Worm (Caenorhabditis elegans) whole organism, L1 larva: ENCODE measurements around the gene F56D6.11.

Experiments
- ama-1 ChIP-seq: fragments of 150-350 bp; optimal IDR thresholded peaks from 2 replicates; lab custom pipeline; 2014
- ceh-8 ChIP-seq: fragments of 200-800 bp; sonication (Bioruptor generic); optimal IDR thresholded peaks from 2 replicates; lab custom pipeline; 2018; ENCODE audit warnings: mild to moderate bottlenecking, missing genetic modification characterization, moderate library complexity, missing compliant biosample characterization
- fkh-10 ChIP-seq: sonication (generic microtip); optimal IDR thresholded peaks from 2 replicates; lab custom pipeline; 2017; ENCODE audit warnings: missing biosample characterization, missing genetic modification reagents, missing genetic modification characterization
- lir-3 ChIP-seq: sonication (generic microtip); optimal IDR thresholded peaks from 2 replicates; lab custom pipeline; 2016; ENCODE audit warnings: mild to moderate bottlenecking, missing genetic modification characterization, moderate library complexity, missing compliant biosample characterization; ENCODE audit not compliant: poor library complexity
- mdl-1 ChIP-seq, 2 experiments: fragments of 150-350 bp; optimal IDR thresholded peaks; 2 replicates each; lab custom pipeline; 2014 to 2017; ENCODE audit warnings: missing biosample characterization in 2 of 2, missing genetic modification characterization in 2 of 2, inconsistent platforms in 1 of 2
- rnt-1 ChIP-seq: sonication (generic microtip); optimal IDR thresholded peaks from 2 replicates; lab custom pipeline; 2016; ENCODE audit warnings: mild to moderate bottlenecking, missing genetic modification characterization, moderate library complexity, missing compliant biosample characterization
- sptf-1 ChIP-seq: fragments of 150-350 bp; optimal IDR thresholded peaks from 2 replicates; lab custom pipeline; 2014; ENCODE audit warnings: missing biosample characterization, missing genetic modification characterization

- TF ChIP-seq sptf-1 (tag; lab: Kevin White, UChicago): no peak
- TF ChIP-seq fkh-10 (GFP tag; lab: Kevin White, UChicago): no peak
- TF ChIP-seq mdl-1 (tag; optimal IDR thresholded peaks at IDR 0.05; lab: Kevin White, UChicago): no peak
- no peak for TF ChIP-seq ceh-8 (GFP tag; lab: Kevin White, UChicago)
- no peak for TF ChIP-seq rnt-1 (tag; lab: Kevin White, UChicago)
- TF ChIP-seq ama-1: no peak
- TF ChIP-seq lir-3 (tag; lab: Kevin White, UChicago): no peak
These were observed 11.9 kb upstream of the F56D6.11 start, which contains the start of gene F56D6.23 for ce11 chrIV:3918160-3918559.
